Fruit fly (Drosophila melanogaster): ENCODE measurements around the gene CG34263.

The CG34263 gene

DNA sequence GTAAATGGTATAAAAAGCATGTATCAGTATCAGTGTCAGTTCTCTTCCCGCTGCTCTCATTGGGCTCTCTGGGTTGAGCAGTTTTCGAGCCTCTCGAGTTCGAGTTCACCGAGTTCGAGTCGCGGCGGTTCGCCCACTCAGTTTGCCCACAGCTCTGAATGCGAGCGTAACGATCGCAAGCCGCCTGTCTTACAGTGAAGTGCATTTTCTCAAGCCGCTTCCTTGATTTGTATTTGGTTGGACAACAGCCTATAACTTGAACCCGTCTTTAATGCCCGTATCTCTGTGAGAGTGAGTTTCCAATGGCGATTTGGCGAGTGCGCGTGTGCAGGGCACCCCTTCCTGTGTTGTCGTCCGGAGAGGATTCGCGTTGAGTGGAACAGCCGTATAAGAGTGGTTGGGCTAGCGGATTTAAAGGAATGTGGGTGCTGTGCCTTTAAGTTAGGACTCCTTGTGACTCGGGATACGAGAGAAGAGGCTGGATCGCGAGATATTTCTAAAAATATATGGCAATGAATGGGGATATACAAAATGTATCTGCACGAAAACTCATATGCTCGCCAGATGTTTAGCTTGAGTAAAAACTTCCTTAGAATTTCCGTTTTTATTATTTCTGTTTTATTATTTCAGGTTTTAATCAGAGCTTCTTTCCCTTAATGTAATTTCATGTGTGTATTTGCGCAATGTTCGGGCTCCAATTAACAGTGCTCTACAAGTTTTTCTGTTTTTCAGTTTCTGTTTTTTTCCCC is 6.0 kb upstream of the CG34263 start (continued):
- TF ChIP-seq fd96Cb (tag; optimal IDR thresholded peaks at IDR 0.05) (no peak), MBD-R2 (GFP tag; IDR thresholded peaks at IDR 0.05) (no peak), zen2 (GFP tag; IDR thresholded peaks at IDR 0.05; ENCODE audit: partially characterized antibody) (peak; percentile 57; the same call in 2 of the 3 replicates), btn (GFP tag; optimal IDR thresholded peaks at IDR 0.05) (no peak), chm (GFP tag; IDR thresholded peaks at IDR 0.05) (peak; percentile 80), CG16779 (GFP tag; IDR thresholded peaks at IDR 0.05) (0 out of 2 replicates have a peak, but pooled peaks have one; percentile 44), CG12155 (GFP tag; optimal IDR thresholded peaks at IDR 0.05) (no peak), mam (GFP tag; optimal IDR thresholded peaks at IDR 0.05) (no peak), twi (tag; optimal IDR thresholded peaks at IDR 0.05) (peak; percentile 93), Awh (GFP tag; IDR thresholded peaks at IDR 0.05) (no peak), CG6683 (GFP tag; optimal IDR thresholded peaks at IDR 0.05) (no peak), CG13894 (tag; optimal IDR thresholded peaks at IDR 0.05) (peak; percentile 43), CG10267 (tag; optimal IDR thresholded peaks at IDR 0.05) (no peak), Trl (optimal IDR thresholded peaks at IDR 0.05) (peak; percentile 88 to 91), Trl (GFP tag; optimal IDR thresholded peaks at IDR 0.05) (no peak), CG11723 (GFP tag; optimal IDR thresholded peaks at IDR 0.05) (no peak), fd3F (GFP tag; optimal IDR thresholded peaks at IDR 0.05) (no peak), emc (GFP tag; optimal IDR thresholded peaks at IDR 0.05) (no peak), CG18619 (GFP tag; optimal IDR thresholded peaks at IDR 0.05) (no peak), MTF-1 (GFP tag; optimal IDR thresholded peaks at IDR 0.05; ENCODE audit: borderline replicate concordance) (no peak), CG11456 (GFP tag; IDR thresholded peaks at IDR 0.05) (no peak), croc (GFP tag; conservative IDR thresholded peaks at IDR 0.05) (no peak), pb (GFP tag; optimal IDR thresholded peaks at IDR 0.05) (no peak), mirr (GFP tag; optimal IDR thresholded peaks at IDR 0.05) (no peak), sob (GFP tag; IDR thresholded peaks at IDR 0.05) (peak; percentile 31; the same call in 1 of the 2 replicates), CG4424 (GFP tag; optimal IDR thresholded peaks at IDR 0.05) (no peak), CG8924 (tag; optimal IDR thresholded peaks at IDR 0.05) (no peak), CG30020 (tag; optimal IDR thresholded peaks at IDR 0.05) (no peak), BEAF-32 (GFP tag; optimal IDR thresholded peaks at IDR 0.05) (no peak), Dad (GFP tag; optimal IDR thresholded peaks at IDR 0.05) (no peak), CG9609 (GFP tag; optimal IDR thresholded peaks at IDR 0.05) (no peak), bowl (GFP tag; IDR thresholded peaks at IDR 0.05) (no peak), B-H2 (GFP tag; optimal IDR thresholded peaks at IDR 0.05) (no peak), HHEX (GFP tag; optimal IDR thresholded peaks at IDR 0.05) (no peak), CG18262 (tag; optimal IDR thresholded peaks at IDR 0.05) (no peak), CHES-1-like (GFP tag; optimal IDR thresholded peaks at IDR 0.05) (no peak), Fer2 (tag; optimal IDR thresholded peaks at IDR 0.05) (no peak), Sry-δ (GFP tag; optimal IDR thresholded peaks at IDR 0.05) (no peak), slou (GFP tag; optimal IDR thresholded peaks at IDR 0.05) (no peak), Drgx (GFP tag; IDR thresholded peaks at IDR 0.05) (no peak), BtbVII (GFP tag; optimal IDR thresholded peaks at IDR 0.05) (no peak), Deaf1 (tag; optimal IDR thresholded peaks at IDR 0.05) (peak; percentile 31), pan (optimal IDR thresholded peaks at IDR 0.05) (no peak), pan (GFP tag; optimal IDR thresholded peaks at IDR 0.05 in 1 of 2, IDR thresholded peaks at IDR 0.05 in 1 of 2) (no peak), jumu (GFP tag; optimal IDR thresholded peaks at IDR 0.05) (no peak), seq (GFP tag; IDR thresholded peaks at IDR 0.05) (no peak), CG18011 (GFP tag; optimal IDR thresholded peaks at IDR 0.05) (no peak), CG12942 (GFP tag; optimal IDR thresholded peaks at IDR 0.05) (no peak), CG3163 (GFP tag; optimal IDR thresholded peaks at IDR 0.05) (no peak), chif (GFP tag; optimal IDR thresholded peaks at IDR 0.05) (no peak), mld (GFP tag; IDR thresholded peaks at IDR 0.05; ENCODE audit: partially characterized antibody) (no peak)

Data from whole organism, embryonic.